Fruit fly (Drosophila melanogaster) whole organism, embryonic: ENCODE results near the gene CG13996.
A peak's percentile ranks its signal among the peaks of the same experiment; 100 is the strongest.

ENCODE experiments used
- Atf-2 ChIP-seq: fragments of 200-800 bp; sonication (Bioruptor generic); optimal IDR thresholded peaks from 2 replicates; lab custom pipeline; 2016; ENCODE audit warnings: missing biosample characterization, missing genetic modification characterization
- CG1024 ChIP-seq: fragments of 200-800 bp; sonication (Bioruptor generic); IDR thresholded peaks from 2 replicates; pipeline ENCODE4 v1.3.6; 2022; ENCODE audit warnings: missing biosample characterization, missing genetic modification characterization
- CG11696 ChIP-seq: fragments of 200-800 bp; sonication (Bioruptor generic); IDR thresholded peaks from 2 replicates; pipeline ENCODE4 v1.3.6; 2022; ENCODE audit warnings: missing biosample characterization, missing genetic modification characterization
- CG12155 ChIP-seq: fragments of 200-800 bp; sonication (Bioruptor generic); optimal IDR thresholded peaks from 3 replicates; lab custom pipeline; 2016; ENCODE audit warnings: missing biosample characterization, missing genetic modification characterization
- CG12236 ChIP-seq: fragments of 200-800 bp; sonication (Bioruptor generic); optimal IDR thresholded peaks from 2 replicates; lab custom pipeline; 2016; ENCODE audit warnings: missing biosample characterization, missing genetic modification characterization
- CG13894 ChIP-seq: fragments of 200-800 bp; sonication (Bioruptor generic); optimal IDR thresholded peaks from 3 replicates; lab custom pipeline; 2018; ENCODE audit warnings: missing biosample characterization, mild to moderate bottlenecking, missing genetic modification characterization, moderate library complexity
- CG15696 ChIP-seq: fragments of 200-800 bp; sonication (Bioruptor generic); optimal IDR thresholded peaks from 2 replicates; lab custom pipeline; 2019; ENCODE audit warnings: missing biosample characterization, mild to moderate bottlenecking, missing genetic modification characterization, moderate library complexity
- CG31388 ChIP-seq: fragments of 200-800 bp; sonication (Bioruptor generic); optimal IDR thresholded peaks from 2 replicates; lab custom pipeline; 2016; ENCODE audit warnings: missing biosample characterization, missing genetic modification characterization
- CG32532 ChIP-seq: fragments of 200-800 bp; sonication (Bioruptor generic); IDR thresholded peaks from 2 replicates; pipeline ENCODE4 v1.3.6; 2022; ENCODE audit warnings: missing biosample characterization, missing genetic modification characterization
- CG3838 ChIP-seq: fragments of 200-800 bp; sonication (Bioruptor generic); optimal IDR thresholded peaks from 3 replicates; lab custom pipeline; 2016; ENCODE audit warnings: missing biosample characterization, missing genetic modification characterization
- CG3995 ChIP-seq: fragments of 200-800 bp; sonication (Bioruptor generic); optimal IDR thresholded peaks from 3 replicates; lab custom pipeline; 2016; ENCODE audit warnings: missing biosample characterization, missing genetic modification characterization
- CG5245 ChIP-seq: fragments of 200-800 bp; sonication (Bioruptor generic); optimal IDR thresholded peaks from 3 replicates; lab custom pipeline; 2016; ENCODE audit warnings: missing biosample characterization, missing genetic modification characterization
- CG7271 ChIP-seq: fragments of 200-800 bp; sonication (Bioruptor generic); optimal IDR thresholded peaks from 2 replicates; lab custom pipeline; 2018; ENCODE audit warnings: missing biosample characterization, mild to moderate bottlenecking, missing genetic modification characterization, moderate library complexity
- CG9797 ChIP-seq: fragments of 200-800 bp; sonication (Bioruptor generic); optimal IDR thresholded peaks from 3 replicates; lab custom pipeline; 2018; ENCODE audit warnings: missing biosample characterization, mild to moderate bottlenecking, missing genetic modification characterization
- D ChIP-seq, 2 experiments: fragments of 200-800 bp in 1 of 2; fragments of >200 bp in 1 of 2; sonication (Bioruptor generic) in 1 of 2; optimal IDR thresholded peaks; 2 replicates in 1 of 2; 3 replicates in 1 of 2; lab custom pipeline; 2017; ENCODE audit warnings: mild to moderate bottlenecking in 1 of 2, missing biosample characterization in 1 of 2, missing genetic modification characterization in 1 of 2, missing genetic modification reagents in 1 of 2
- Drgx ChIP-seq: fragments of 200-800 bp; sonication (Bioruptor generic); IDR thresholded peaks from 2 replicates; pipeline ENCODE4 v1.3.6; 2022; ENCODE audit warnings: missing biosample characterization, missing genetic modification characterization
- Fer1 ChIP-seq: fragments of 200-800 bp; sonication (Bioruptor generic); optimal IDR thresholded peaks from 2 replicates; lab custom pipeline; 2017; ENCODE audit warnings: missing biosample characterization, mild to moderate bottlenecking, missing genetic modification characterization
- GATAe ChIP-seq: fragments of 200-800 bp; sonication (Bioruptor generic); conservative IDR thresholded peaks from 2 replicates; pipeline ENCODE4 v1.3.6; 2022; ENCODE audit warnings: missing biosample characterization, missing genetic modification characterization
- H2.0 ChIP-seq: fragments of 200-800 bp; sonication (Bioruptor generic); IDR thresholded peaks from 2 replicates; pipeline ENCODE4 v1.3.6; 2022; ENCODE audit warnings: missing biosample characterization, missing genetic modification characterization
- HLH3B ChIP-seq: fragments of 200-800 bp; sonication (Bioruptor generic); IDR thresholded peaks from 2 replicates; pipeline ENCODE4 v1.3.6; 2022; ENCODE audit warnings: missing biosample characterization, missing genetic modification characterization
- HLH54F ChIP-seq: fragments of 200-800 bp; sonication (Bioruptor generic); optimal IDR thresholded peaks from 3 replicates; lab custom pipeline; 2016; ENCODE audit warnings: missing biosample characterization, missing genetic modification characterization
- Hand ChIP-seq: fragments of 200-800 bp; sonication (Bioruptor generic); optimal IDR thresholded peaks from 2 replicates; lab custom pipeline; 2017; ENCODE audit warnings: mild to moderate bottlenecking, missing biosample characterization, missing genetic modification reagents, missing genetic modification characterization
- Hsf ChIP-seq: fragments of 200-800 bp; sonication (Bioruptor generic); optimal IDR thresholded peaks from 3 replicates; lab custom pipeline; 2016; ENCODE audit warnings: missing biosample characterization, missing genetic modification characterization
- Mad ChIP-seq: fragments of 200-800 bp; sonication (Bioruptor generic); optimal IDR thresholded peaks from 2 replicates; lab custom pipeline; 2016; ENCODE audit warnings: missing biosample characterization, missing genetic modification characterization
- Med ChIP-seq: fragments of 200-800 bp; sonication (Bioruptor generic); peaks from one replicate; lab custom pipeline; 2016; ENCODE audit warnings: missing biosample characterization, missing genetic modification characterization, mild to moderate bottlenecking, inconsistent platforms, moderate library complexity
- Myb ChIP-seq: fragments of 200-800 bp; sonication (Bioruptor generic); optimal IDR thresholded peaks from 2 replicates; lab custom pipeline; 2016; ENCODE audit warnings: missing biosample characterization, missing genetic modification characterization
- Oli ChIP-seq: fragments of 200-800 bp; sonication (Bioruptor generic); optimal IDR thresholded peaks from 2 replicates; lab custom pipeline; 2018; ENCODE audit warnings: missing biosample characterization, mild to moderate bottlenecking, missing genetic modification characterization, moderate library complexity
- Optix ChIP-seq: fragments of 200-800 bp; sonication (Bioruptor generic); IDR thresholded peaks from 3 replicates; pipeline ENCODE4 v1.3.6; 2022; ENCODE audit warnings: missing biosample characterization, missing genetic modification characterization
- Six4 ChIP-seq: fragments of 200-800 bp; sonication (Bioruptor generic); optimal IDR thresholded peaks from 2 replicates; lab custom pipeline; 2016; ENCODE audit warnings: missing biosample characterization, missing genetic modification characterization
- bcd ChIP-seq: fragments of 200-800 bp; sonication (Bioruptor generic); optimal IDR thresholded peaks from 2 replicates; lab custom pipeline; 2017; ENCODE audit warnings: missing biosample characterization, mild to moderate bottlenecking, missing genetic modification characterization
- chif ChIP-seq, 2 experiments: fragments of 200-800 bp; sonication (Bioruptor generic); optimal IDR thresholded peaks; 3 replicates each; lab custom pipeline; 2016; ENCODE audit warnings: missing biosample characterization in 2 of 2, missing genetic modification characterization in 2 of 2
- ci ChIP-seq: fragments of 200-800 bp; sonication (Bioruptor generic); IDR thresholded peaks from 3 replicates; pipeline ENCODE4 v1.3.6; 2022; ENCODE audit warnings: missing biosample characterization, missing genetic modification characterization
- crp ChIP-seq, 2 experiments: fragments of 200-800 bp; sonication (Bioruptor generic); optimal IDR thresholded peaks; 2 replicates in 1 of 2; 3 replicates in 1 of 2; lab custom pipeline; 2017; ENCODE audit warnings: missing biosample characterization in 2 of 2, missing genetic modification characterization in 2 of 2, mild to moderate bottlenecking in 1 of 2, moderate library complexity in 1 of 2
- dmrt99B ChIP-seq: fragments of 200-800 bp; sonication (Bioruptor generic); optimal IDR thresholded peaks from 2 replicates; lab custom pipeline; 2018; ENCODE audit warnings: missing biosample characterization, mild to moderate bottlenecking, missing genetic modification characterization, moderate library complexity
- fd3F ChIP-seq: fragments of 200-800 bp; sonication (Bioruptor generic); optimal IDR thresholded peaks from 2 replicates; lab custom pipeline; 2018; ENCODE audit warnings: missing biosample characterization, mild to moderate bottlenecking, missing genetic modification characterization, moderate library complexity
- grau ChIP-seq: fragments of 200-800 bp; optimal IDR thresholded peaks from 3 replicates; lab custom pipeline; 2019; ENCODE audit warnings: missing biosample characterization, mild to moderate bottlenecking, missing genetic modification characterization, moderate library complexity
- inv ChIP-seq: fragments of 200-800 bp; sonication (Bioruptor generic); IDR thresholded peaks from 2 replicates; pipeline ENCODE4 v1.3.6; 2022; ENCODE audit warnings: missing biosample characterization, missing genetic modification characterization; ENCODE audit not compliant: partially characterized antibody
- kni ChIP-seq: fragments of 200-800 bp; sonication (Bioruptor generic); optimal IDR thresholded peaks from 3 replicates; lab custom pipeline; 2017; ENCODE audit warnings: mild to moderate bottlenecking, missing biosample characterization, missing genetic modification reagents, missing genetic modification characterization
- nom ChIP-seq: fragments of 200-800 bp; sonication (Bioruptor generic); optimal IDR thresholded peaks from 2 replicates; lab custom pipeline; 2017; ENCODE audit warnings: missing biosample characterization, missing genetic modification characterization, mild to moderate bottlenecking, moderate library complexity, missing genetic modification reagents
- oc ChIP-seq: fragments of 200-800 bp; sonication (Bioruptor generic); optimal IDR thresholded peaks from 2 replicates; lab custom pipeline; 2018; ENCODE audit warnings: missing biosample characterization, mild to moderate bottlenecking, missing genetic modification characterization, moderate library complexity
- otp ChIP-seq: fragments of 200-800 bp; sonication (Bioruptor generic); IDR thresholded peaks from 3 replicates; pipeline ENCODE4, ENCODE4 v1.3.6; 2022; ENCODE audit warnings: missing biosample characterization, missing genetic modification characterization
- psq ChIP-seq: fragments of 200-800 bp; sonication (Bioruptor generic); optimal IDR thresholded peaks from 2 replicates; lab custom pipeline; 2017; ENCODE audit warnings: missing biosample characterization, missing genetic modification characterization
- ranshi ChIP-seq: fragments of 200-800 bp; sonication (Bioruptor generic); IDR thresholded peaks from 2 replicates; pipeline ENCODE4 v1.3.6; 2022; ENCODE audit warnings: missing biosample characterization, missing genetic modification characterization
- row ChIP-seq: fragments of 200-800 bp; sonication (Bioruptor generic); IDR thresholded peaks from 3 replicates; pipeline ENCODE4 v1.3.6; 2022; ENCODE audit warnings: missing biosample characterization, missing genetic modification characterization
- scrt ChIP-seq: fragments of 200-800 bp; sonication (Bioruptor generic); optimal IDR thresholded peaks from 2 replicates; lab custom pipeline; 2018; ENCODE audit warnings: missing biosample characterization, mild to moderate bottlenecking, missing genetic modification characterization, moderate library complexity
- sob ChIP-seq: fragments of 200-800 bp; sonication (Bioruptor generic); IDR thresholded peaks from 2 replicates; pipeline ENCODE4 v1.3.6; 2022; ENCODE audit warnings: missing biosample characterization, missing genetic modification characterization
- sr ChIP-seq: fragments of 200-800 bp; sonication (Bioruptor generic); IDR thresholded peaks from 3 replicates; pipeline ENCODE4 v1.3.6; 2022; ENCODE audit warnings: missing biosample characterization, missing genetic modification characterization
- tin ChIP-seq: fragments of 200-800 bp; sonication (Bioruptor generic); optimal IDR thresholded peaks from 3 replicates; lab custom pipeline; 2016; ENCODE audit warnings: missing biosample characterization, missing genetic modification characterization
- tup ChIP-seq: fragments of 200-800 bp; sonication (Bioruptor generic); optimal IDR thresholded peaks from 2 replicates; lab custom pipeline; 2016; ENCODE audit warnings: missing biosample characterization, mild to moderate bottlenecking, missing genetic modification characterization, moderate library complexity
- vfl ChIP-seq: fragments of 200-800 bp; sonication (Bioruptor generic); optimal IDR thresholded peaks from 2 replicates; lab custom pipeline; 2016; ENCODE audit warnings: missing biosample characterization, missing genetic modification characterization
- vnd ChIP-seq: fragments of 200-800 bp; sonication (Bioruptor generic); IDR thresholded peaks from 3 replicates; pipeline ENCODE4 v1.3.6; 2022; ENCODE audit warnings: missing biosample characterization, missing genetic modification characterization; ENCODE audit not compliant: partially characterized antibody

The CG13996 gene

DNA sequence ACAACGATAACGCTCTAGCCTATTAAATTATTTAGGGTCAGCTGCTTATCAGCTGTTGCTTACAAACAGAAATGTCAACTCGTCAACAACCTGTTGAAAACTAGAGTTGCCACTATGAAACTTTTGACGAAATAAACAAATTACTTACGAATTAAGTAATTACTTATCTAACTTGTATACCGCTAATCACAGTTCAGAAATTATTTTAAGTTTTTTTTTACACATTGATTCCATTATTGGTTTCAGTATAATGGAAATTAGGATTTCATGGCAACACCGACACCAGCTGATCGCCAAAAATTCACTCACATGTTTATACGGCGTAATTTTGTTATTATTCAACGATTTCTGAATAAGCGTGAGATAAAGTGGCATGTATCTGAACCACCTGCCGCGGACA is 17.2 kb downstream of the CG13996 start, which contains the start of the genes CG9117 and CG31643 (continued):
- TF ChIP-seq vnd (GFP tag; lab: Robert Waterston, UW) (no peak), HLH54F (GFP tag; lab: Kevin White, UChicago) (peak; percentile 47), GATAe (GFP tag; lab: Robert Waterston, UW) (no peak), Med (GFP tag; lab: Kevin White, UChicago) (peak; percentile 91), inv (GFP tag; lab: Robert Waterston, UW) (no peak), CG15696 (tag; lab: Kevin White, UChicago) (peak; percentile 32), CG12155 (GFP tag; lab: Kevin White, UChicago) (peak; percentile 71), vfl (GFP tag; lab: Kevin White, UChicago) (no peak), crp (GFP tag; optimal IDR thresholded peaks at IDR 0.05; lab: Kevin White, UChicago) (peak; percentile 98 to 100), oc (tag; lab: Kevin White, UChicago) (peak; percentile 41), CG13894 (tag; lab: Kevin White, UChicago) (no peak), CG1024 (GFP tag; lab: Robert Waterston, UW) (no peak), Optix (no peak), sr (no peak), Oli (tag; lab: Kevin White, UChicago) (peak; percentile 2), Six4 (GFP tag; lab: Kevin White, UChicago) (peak; percentile 54), otp (GFP tag; lab: Robert Waterston, UW) (no peak), CG9797 (GFP tag; lab: Kevin White, UChicago) (no peak), sob (peak; percentile 58; the same call in 1 of the 2 replicates), grau (peak; percentile 56), H2.0 (no peak), Fer1 (GFP tag; lab: Kevin White, UChicago) (peak; percentile 67), CG5245 (peak; percentile 13), psq (GFP tag; lab: Kevin White, UChicago) (no peak), Hand (GFP tag; lab: Kevin White, UChicago) (no peak), chif (GFP tag; optimal IDR thresholded peaks at IDR 0.05; lab: Kevin White, UChicago) (peak in 1 of 2 experiments; percentile 31), kni (GFP tag; lab: Kevin White, UChicago) (peak; percentile 45), CG12236 (GFP tag; lab: Kevin White, UChicago) (peak; percentile 37), ci (GFP tag; lab: Robert Waterston, UW) (0 out of 3 replicates have a peak, but pooled peaks have one; percentile 31), Mad (GFP tag; lab: Kevin White, UChicago) (peak; percentile 27), nom (GFP tag; lab: Kevin White, UChicago) (peak; percentile 32), tup (no peak), bcd (peak; percentile 46), scrt (peak; percentile 97), ranshi (GFP tag; lab: Robert Waterston, UW) (no peak), D (optimal IDR thresholded peaks at IDR 0.05; lab: Kevin White, UChicago) (no peak), D (GFP tag; optimal IDR thresholded peaks at IDR 0.05; lab: Kevin White, UChicago) (no peak), CG3995 (no peak), Drgx (0 out of 2 replicates have a peak, but pooled peaks have one; percentile 21), CG11696 (GFP tag; lab: Robert Waterston, UW) (no peak), tin (GFP tag; lab: Kevin White, UChicago) (peak; percentile 38), CG32532 (GFP tag; lab: Robert Waterston, UW) (peak; percentile 52), CG31388 (no peak), Atf-2 (GFP tag; lab: Kevin White, UChicago) (peak; percentile 2), row (peak; percentile 78), CG3838 (GFP tag; lab: Kevin White, UChicago) (no peak), Myb (GFP tag; lab: Kevin White, UChicago) (peak; percentile 42), CG7271 (tag; lab: Kevin White, UChicago) (peak; percentile 35), HLH3B (no peak), dmrt99B (tag; lab: Kevin White, UChicago) (no peak), Hsf (GFP tag; lab: Kevin White, UChicago) (peak; percentile 57), fd3F (GFP tag; lab: Kevin White, UChicago) (peak; percentile 34)
